Fruit fly (Drosophila melanogaster) whole organism, embryonic: Measurements from ENCODE around the gene CG13026.

Source experiments
- Asciz ChIP-seq: fragments of 200-800 bp; sonication (Bioruptor generic); optimal IDR thresholded peaks from 2 replicates; lab custom pipeline; 2017; ENCODE audit warnings: missing biosample characterization, mild to moderate bottlenecking, missing genetic modification characterization, missing genetic modification reagents
- Awh ChIP-seq: fragments of 200-800 bp; sonication (Bioruptor generic); IDR thresholded peaks from 2 replicates; pipeline ENCODE4, ENCODE4 v1.3.6; 2022; ENCODE audit warnings: missing biosample characterization, missing genetic modification characterization
- BtbVII ChIP-seq: fragments of 200-800 bp; sonication (Bioruptor generic); optimal IDR thresholded peaks from 3 replicates; lab custom pipeline; 2017; ENCODE audit warnings: missing biosample characterization, mild to moderate bottlenecking, missing genetic modification characterization
- CG10209 ChIP-seq: fragments of 200-800 bp; sonication (Bioruptor generic); optimal IDR thresholded peaks from 3 replicates; lab custom pipeline; 2017; ENCODE audit warnings: missing biosample characterization, mild to moderate bottlenecking, missing genetic modification characterization, missing genetic modification reagents
- CG12391 ChIP-seq: fragments of 200-800 bp; sonication (Bioruptor generic); optimal IDR thresholded peaks from 3 replicates; lab custom pipeline; 2018; ENCODE audit warnings: missing biosample characterization, mild to moderate bottlenecking, missing genetic modification characterization, moderate library complexity
- CG14014 ChIP-seq: fragments of 200-800 bp; sonication (Bioruptor generic); IDR thresholded peaks from 2 replicates; pipeline ENCODE4 v1.3.6; 2022; ENCODE audit warnings: missing biosample characterization, missing genetic modification characterization
- CG15601 ChIP-seq: fragments of 200-800 bp; sonication (Bioruptor generic); optimal IDR thresholded peaks from 3 replicates; lab custom pipeline; 2019; ENCODE audit warnings: missing biosample characterization, mild to moderate bottlenecking, missing genetic modification characterization, moderate library complexity
- CG17385 ChIP-seq: fragments of 200-800 bp; sonication (Bioruptor generic); optimal IDR thresholded peaks from 3 replicates; lab custom pipeline; 2018; ENCODE audit warnings: missing biosample characterization, mild to moderate bottlenecking, missing genetic modification characterization
- CG2678 ChIP-seq: fragments of 200-800 bp; sonication (Bioruptor generic); optimal IDR thresholded peaks from 3 replicates; lab custom pipeline; 2019; ENCODE audit warnings: missing biosample characterization, mild to moderate bottlenecking, missing genetic modification characterization, moderate library complexity
- CG30020 ChIP-seq: fragments of 200-800 bp; optimal IDR thresholded peaks from 2 replicates; lab custom pipeline; 2019; ENCODE audit warnings: missing biosample characterization, mild to moderate bottlenecking, missing genetic modification characterization, moderate library complexity
- CG30403 ChIP-seq: fragments of 200-800 bp; sonication (Bioruptor generic); optimal IDR thresholded peaks from 3 replicates; lab custom pipeline; 2016; ENCODE audit warnings: missing biosample characterization, missing genetic modification characterization
- CG31441 ChIP-seq: fragments of 200-800 bp; sonication (Bioruptor generic); IDR thresholded peaks from 2 replicates; pipeline ENCODE4 v1.3.6; 2022; ENCODE audit warnings: missing biosample characterization, missing genetic modification characterization
- CG3407 ChIP-seq: fragments of 200-800 bp; sonication (Bioruptor generic); optimal IDR thresholded peaks from 2 replicates; lab custom pipeline; 2018; ENCODE audit warnings: missing biosample characterization, mild to moderate bottlenecking, missing genetic modification characterization
- CG3847 ChIP-seq: fragments of 200-800 bp; sonication (Bioruptor generic); IDR thresholded peaks from 2 replicates; pipeline ENCODE4 v1.3.6; 2022; ENCODE audit warnings: missing biosample characterization, missing genetic modification characterization
- CG43689 ChIP-seq: fragments of 200-800 bp; sonication (Bioruptor generic); IDR thresholded peaks from 2 replicates; pipeline ENCODE4 v1.3.6; 2022; ENCODE audit warnings: missing biosample characterization, missing genetic modification characterization
- CG4424 ChIP-seq: fragments of 200-800 bp; sonication (Bioruptor generic); optimal IDR thresholded peaks from 3 replicates; lab custom pipeline; 2016; ENCODE audit warnings: missing biosample characterization, missing genetic modification characterization
- CG5953 ChIP-seq: fragments of 200-800 bp; sonication (Bioruptor generic); IDR thresholded peaks from 2 replicates; pipeline ENCODE4 v1.3.6; 2022; ENCODE audit warnings: missing biosample characterization, missing genetic modification characterization
- CG6689 ChIP-seq: fragments of 200-800 bp; sonication (Bioruptor generic); IDR thresholded peaks from 2 replicates; pipeline ENCODE4 v1.3.6; 2022; ENCODE audit warnings: missing biosample characterization, missing genetic modification characterization
- CG8924 ChIP-seq: fragments of 200-800 bp; optimal IDR thresholded peaks from 3 replicates; lab custom pipeline; 2019; ENCODE audit warnings: missing biosample characterization, mild to moderate bottlenecking, missing genetic modification characterization, moderate library complexity
- CG9437 ChIP-seq: fragments of 200-800 bp; sonication (Bioruptor generic); optimal IDR thresholded peaks from 2 replicates; lab custom pipeline; 2018; ENCODE audit warnings: missing biosample characterization, mild to moderate bottlenecking, missing genetic modification characterization
- Drgx ChIP-seq: fragments of 200-800 bp; sonication (Bioruptor generic); IDR thresholded peaks from 2 replicates; pipeline ENCODE4 v1.3.6; 2022; ENCODE audit warnings: missing biosample characterization, missing genetic modification characterization
- E2f1 ChIP-seq: fragments of 200-800 bp; sonication (Bioruptor generic); IDR thresholded peaks from 2 replicates; pipeline ENCODE4 v1.3.6; 2022; ENCODE audit warnings: missing biosample characterization, missing genetic modification characterization
- Eip74EF ChIP-seq, 2 experiments: fragments of 200-800 bp in 1 of 2; fragments of >200 bp in 1 of 2; sonication (Bioruptor generic) in 1 of 2; optimal IDR thresholded peaks; 2 replicates each; lab custom pipeline; 2017 to 2019; ENCODE audit warnings: missing biosample characterization in 2 of 2, missing genetic modification characterization in 2 of 2, mild to moderate bottlenecking in 1 of 2, moderate library complexity in 1 of 2
- Ets97D ChIP-seq: fragments of 200-800 bp; sonication (Bioruptor generic); optimal IDR thresholded peaks from 3 replicates; lab custom pipeline; 2016; ENCODE audit warnings: missing biosample characterization, missing genetic modification characterization
- Med ChIP-seq: fragments of 200-800 bp; sonication (Bioruptor generic); peaks from one replicate; lab custom pipeline; 2016; ENCODE audit warnings: missing biosample characterization, missing genetic modification characterization, mild to moderate bottlenecking, inconsistent platforms, moderate library complexity
- NfI ChIP-seq: fragments of 200-800 bp; sonication (Bioruptor generic); optimal IDR thresholded peaks from 3 replicates; lab custom pipeline; 2018; ENCODE audit warnings: missing biosample characterization, mild to moderate bottlenecking, missing genetic modification characterization, moderate library complexity
- Oli ChIP-seq: fragments of 200-800 bp; sonication (Bioruptor generic); optimal IDR thresholded peaks from 2 replicates; lab custom pipeline; 2018; ENCODE audit warnings: missing biosample characterization, mild to moderate bottlenecking, missing genetic modification characterization, moderate library complexity
- Sox102F ChIP-seq: fragments of 200-800 bp; sonication (Bioruptor generic); optimal IDR thresholded peaks from 2 replicates; lab custom pipeline; 2018; ENCODE audit warnings: missing biosample characterization, mild to moderate bottlenecking, missing genetic modification characterization, moderate library complexity
- ac ChIP-seq: fragments of 200-800 bp; sonication (Bioruptor generic); optimal IDR thresholded peaks from 3 replicates; lab custom pipeline; 2017; ENCODE audit warnings: missing biosample characterization, mild to moderate bottlenecking, missing genetic modification characterization
- ara ChIP-seq: fragments of 200-800 bp; sonication (Bioruptor generic); IDR thresholded peaks from 2 replicates; pipeline ENCODE4 v1.3.6; 2022; ENCODE audit warnings: missing biosample characterization, missing genetic modification characterization
- az2 ChIP-seq: fragments of 200-800 bp; sonication (Bioruptor generic); optimal IDR thresholded peaks from 3 replicates; lab custom pipeline; 2016; ENCODE audit warnings: missing biosample characterization, missing genetic modification characterization
- bcd ChIP-seq: fragments of 200-800 bp; sonication (Bioruptor generic); optimal IDR thresholded peaks from 2 replicates; lab custom pipeline; 2017; ENCODE audit warnings: missing biosample characterization, mild to moderate bottlenecking, missing genetic modification characterization
- cad ChIP-seq: fragments of >200 bp; optimal IDR thresholded peaks from 2 replicates; lab custom pipeline; 2017; ENCODE audit warnings: missing biosample characterization, missing genetic modification characterization
- caup ChIP-seq: fragments of 200-800 bp; sonication (Bioruptor generic); optimal IDR thresholded peaks from 3 replicates; lab custom pipeline; 2017; ENCODE audit warnings: missing biosample characterization, mild to moderate bottlenecking, missing genetic modification characterization, moderate library complexity; ENCODE audit not compliant: severe bottlenecking
- ci ChIP-seq: fragments of 200-800 bp; sonication (Bioruptor generic); IDR thresholded peaks from 3 replicates; pipeline ENCODE4 v1.3.6; 2022; ENCODE audit warnings: missing biosample characterization, missing genetic modification characterization
- croc ChIP-seq: fragments of 200-800 bp; sonication (Bioruptor generic); conservative IDR thresholded peaks from 3 replicates; pipeline ENCODE4 v1.3.6; 2022; ENCODE audit warnings: missing biosample characterization, missing genetic modification characterization
- crol ChIP-seq: fragments of 200-800 bp; sonication (Bioruptor generic); IDR thresholded peaks from 2 replicates; pipeline ENCODE4 v1.3.6; 2022; ENCODE audit warnings: missing biosample characterization, missing genetic modification characterization
- dmrt99B ChIP-seq: fragments of 200-800 bp; sonication (Bioruptor generic); optimal IDR thresholded peaks from 2 replicates; lab custom pipeline; 2018; ENCODE audit warnings: missing biosample characterization, mild to moderate bottlenecking, missing genetic modification characterization, moderate library complexity
- dpn ChIP-seq, 2 experiments: fragments of 200-800 bp; sonication (Bioruptor generic); optimal IDR thresholded peaks; 3 replicates each; lab custom pipeline; 2016; ENCODE audit warnings: missing biosample characterization in 2 of 2, missing genetic modification characterization in 2 of 2
- fd3F ChIP-seq: fragments of 200-800 bp; sonication (Bioruptor generic); optimal IDR thresholded peaks from 2 replicates; lab custom pipeline; 2018; ENCODE audit warnings: missing biosample characterization, mild to moderate bottlenecking, missing genetic modification characterization, moderate library complexity
- gsb-n ChIP-seq: fragments of 200-800 bp; sonication (Bioruptor generic); optimal IDR thresholded peaks from 3 replicates; lab custom pipeline; 2018; ENCODE audit warnings: missing biosample characterization, mild to moderate bottlenecking, missing genetic modification characterization
- hkb ChIP-seq, 2 experiments: fragments of 200-800 bp in 1 of 2; fragments of >200 bp in 1 of 2; sonication (Bioruptor generic) in 1 of 2; IDR thresholded peaks in 1 of 2; optimal IDR thresholded peaks in 1 of 2; 2 replicates each; pipeline versions ENCODE4 v1.3.6 to Lab custom; 2017 to 2022; ENCODE audit warnings: missing biosample characterization in 1 of 2, missing genetic modification characterization in 1 of 2
- row ChIP-seq: fragments of 200-800 bp; sonication (Bioruptor generic); IDR thresholded peaks from 3 replicates; pipeline ENCODE4 v1.3.6; 2022; ENCODE audit warnings: missing biosample characterization, missing genetic modification characterization
- scrt ChIP-seq: fragments of 200-800 bp; sonication (Bioruptor generic); optimal IDR thresholded peaks from 2 replicates; lab custom pipeline; 2018; ENCODE audit warnings: missing biosample characterization, mild to moderate bottlenecking, missing genetic modification characterization, moderate library complexity
- seq ChIP-seq: fragments of 200-800 bp; sonication (Bioruptor generic); IDR thresholded peaks from 2 replicates; pipeline ENCODE4 v1.3.6; 2022; ENCODE audit warnings: missing biosample characterization, missing genetic modification characterization
- sisA ChIP-seq: fragments of 200-800 bp; sonication (Bioruptor generic); IDR thresholded peaks from 2 replicates; pipeline ENCODE4 v1.3.6; 2022; ENCODE audit warnings: missing biosample characterization, missing genetic modification characterization
- slbo ChIP-seq: fragments of 200-800 bp; sonication (Bioruptor generic); IDR thresholded peaks from 2 replicates; pipeline ENCODE4 v1.3.6; 2022; ENCODE audit warnings: missing biosample characterization, missing genetic modification characterization
- tap ChIP-seq: fragments of 200-800 bp; optimal IDR thresholded peaks from 3 replicates; lab custom pipeline; 2019; ENCODE audit warnings: missing biosample characterization, mild to moderate bottlenecking, missing genetic modification characterization, moderate library complexity
- yki ChIP-seq: fragments of >200 bp; optimal IDR thresholded peaks from 3 replicates; lab custom pipeline; 2018
- zfh1 ChIP-seq: fragments of 200-800 bp; sonication (Bioruptor generic); IDR thresholded peaks from 3 replicates; pipeline ENCODE4 v1.3.6; 2022; ENCODE audit warnings: missing biosample characterization, missing genetic modification characterization

Gene CG13026

DNA sequence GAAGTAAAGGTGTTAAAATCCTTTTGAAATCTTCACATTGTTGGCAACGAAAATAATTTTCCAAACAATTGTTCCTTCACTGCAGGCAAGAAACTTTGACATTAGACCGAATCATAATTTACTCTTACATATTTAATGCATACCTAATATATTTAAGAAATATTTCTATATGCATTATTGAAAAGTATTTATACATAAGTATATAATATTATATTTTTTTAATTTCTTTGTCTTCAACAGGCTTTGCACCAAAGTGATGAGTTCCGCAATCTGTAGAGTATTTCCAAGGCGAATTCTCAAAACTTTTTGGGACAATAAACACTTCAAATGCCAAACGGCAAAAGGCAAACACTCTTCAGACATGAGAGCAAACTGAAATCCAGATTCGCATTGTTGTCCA is 28.9 kb downstream of the CG13026 start (continued):
- TF ChIP-seq CG8924 (tag; lab: Kevin White, UChicago) (peak; percentile 45), CG10209 (GFP tag; lab: Kevin White, UChicago) (peak; percentile 30), zfh1 (GFP tag; lab: Robert Waterston, UW) (peak; percentile 43; the same call in 1 of the 3 replicates), az2 (peak; percentile 35), CG3407 (GFP tag; lab: Kevin White, UChicago) (peak; percentile 19), Ets97D (no peak), row (GFP tag; lab: Robert Waterston, UW) (peak; percentile 72), CG31441 (GFP tag; lab: Robert Waterston, UW) (peak; percentile 57), seq (GFP tag; lab: Robert Waterston, UW) (0 out of 2 replicates have a peak, but pooled peaks have one; percentile 22), CG9437 (GFP tag; lab: Kevin White, UChicago) (peak; percentile 7), CG4424 (GFP tag; lab: Kevin White, UChicago) (peak; percentile 24), CG15601 (tag; lab: Kevin White, UChicago) (peak; percentile 4), scrt (GFP tag; lab: Kevin White, UChicago) (no peak), E2f1 (GFP tag; lab: Robert Waterston, UW) (peak; percentile 20; the same call in 1 of the 2 replicates), cad (no peak), Med (GFP tag; lab: Kevin White, UChicago) (no peak), bcd (GFP tag; lab: Kevin White, UChicago) (peak; percentile 16), CG12391 (peak; percentile 63), CG30020 (no peak), CG43689 (GFP tag; lab: Robert Waterston, UW) (peak; percentile 35; the same call in 1 of the 2 replicates), CG17385 (GFP tag; lab: Kevin White, UChicago) (peak; percentile 37), CG2678 (peak; percentile 67), NfI (GFP tag; lab: Kevin White, UChicago) (no peak), hkb (optimal IDR thresholded peaks at IDR 0.05; lab: Kevin White, UChicago) (no peak), hkb (GFP tag; IDR thresholded peaks at IDR 0.05; lab: Robert Waterston, UW) (peak; percentile 75), Eip74EF (GFP tag; optimal IDR thresholded peaks at IDR 0.05; lab: Kevin White, UChicago) (no peak), Drgx (GFP tag; lab: Robert Waterston, UW) (peak; percentile 58), ara (GFP tag; lab: Robert Waterston, UW) (0 out of 2 replicates have a peak, but pooled peaks have one; percentile 39), ci (GFP tag; lab: Robert Waterston, UW) (peak; percentile 40; the same call in 1 of the 3 replicates), fd3F (GFP tag; lab: Kevin White, UChicago) (peak; percentile 31), Oli (tag; lab: Kevin White, UChicago) (peak; percentile 56), gsb-n (tag; lab: Kevin White, UChicago) (peak; percentile 37), Sox102F (peak; percentile 75), CG6689 (peak; percentile 33; the same call in 1 of the 2 replicates), CG30403 (GFP tag; lab: Kevin White, UChicago) (peak; percentile 42), CG5953 (no peak), crol (GFP tag; lab: Robert Waterston, UW) (no peak), CG3847 (GFP tag; lab: Robert Waterston, UW) (peak; percentile 37), Awh (peak; percentile 55; the same call in 1 of the 2 replicates), BtbVII (GFP tag; lab: Kevin White, UChicago) (peak; percentile 7), slbo (GFP tag; lab: Robert Waterston, UW) (peak; percentile 66), dmrt99B (tag; lab: Kevin White, UChicago) (peak; percentile 71), Asciz (GFP tag; lab: Kevin White, UChicago) (peak; percentile 1), croc (GFP tag; lab: Robert Waterston, UW) (no peak), tap (tag; lab: Kevin White, UChicago) (peak; percentile 46), caup (GFP tag; lab: Kevin White, UChicago) (peak; percentile 7), yki (no peak), CG14014 (GFP tag; lab: Robert Waterston, UW) (peak; percentile 38; the same call in 1 of the 2 replicates), ac (GFP tag; lab: Kevin White, UChicago) (no peak), sisA (GFP tag; lab: Robert Waterston, UW) (0 out of 2 replicates have a peak, but pooled peaks have one; percentile 21), dpn (GFP tag; optimal IDR thresholded peaks at IDR 0.05; lab: Kevin White, UChicago) (peak in 1 of 2 experiments; percentile 6)
